Fruit fly (Drosophila melanogaster) whole organism: Measurements from ENCODE around the gene PGRP-LD.

Experiments
- CG8478 ChIP-seq: fragments of >200 bp; optimal IDR thresholded peaks from 2 replicates; lab custom pipeline; 2018; ENCODE audit warnings: inconsistent platforms
- Dll ChIP-seq: fragments of >200 bp; optimal IDR thresholded peaks from 2 replicates; lab custom pipeline; 2017
- EcR ChIP-seq, 2 experiments: fragments of >200 bp; optimal IDR thresholded peaks; 2 replicates each; lab custom pipeline; 2017; ENCODE audit warnings: missing biosample characterization in 2 of 2, missing genetic modification characterization in 2 of 2, missing genetic modification reagents in 2 of 2
- pan ChIP-seq: fragments of >200 bp; optimal IDR thresholded peaks from 2 replicates; lab custom pipeline; 2017
- psq ChIP-seq: fragments of >200 bp; optimal IDR thresholded peaks from 2 replicates; lab custom pipeline; 2017
- usp ChIP-seq: fragments of >200 bp; optimal IDR thresholded peaks from 2 replicates; lab custom pipeline; 2017; ENCODE audit warnings: missing biosample characterization, missing genetic modification characterization, mixed read lengths

DNA sequence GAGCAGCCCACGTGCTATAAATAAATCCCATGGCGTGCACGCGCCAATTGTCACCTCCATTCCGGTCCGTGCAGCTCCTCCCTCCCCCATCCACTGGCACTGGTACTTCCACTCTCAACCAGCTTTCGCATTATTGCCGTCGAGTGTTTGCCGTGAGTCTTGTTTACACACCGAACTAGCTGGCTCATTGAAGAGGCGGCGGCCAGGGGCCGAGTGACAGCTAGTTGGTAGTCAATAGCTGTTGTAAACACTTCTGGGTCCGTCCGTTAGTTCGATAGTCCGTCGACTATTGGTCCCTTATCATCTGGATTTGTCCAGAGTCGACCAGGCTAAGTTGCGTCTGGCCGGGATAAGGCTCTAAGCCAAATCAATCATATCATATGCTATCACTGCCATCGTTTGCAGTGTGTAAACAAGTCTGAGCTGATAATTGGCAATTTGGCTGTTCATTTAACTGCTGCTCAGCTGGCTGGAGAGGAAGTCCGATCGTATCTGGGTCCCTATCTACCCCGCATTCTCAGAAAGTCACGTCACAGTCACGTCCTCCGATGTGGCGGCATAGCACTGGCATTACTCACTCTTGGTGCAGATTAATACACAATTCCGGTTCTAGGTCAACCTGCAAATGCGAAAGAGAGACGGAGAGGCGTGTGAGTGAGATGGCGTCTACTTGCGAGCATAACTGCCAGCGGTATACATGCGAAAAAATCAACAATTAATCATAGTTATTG, 27.7 kb downstream of the PGRP-LD start:
- TF ChIP-seq pan: no peak
- TF ChIP-seq usp (GFP tag; lab: Kevin White, UChicago): no peak
- TF ChIP-seq psq (lab: Kevin White, UChicago): no peak
- TF ChIP-seq CG8478 (lab: Kevin White, UChicago): no peak
- no peak for TF ChIP-seq EcR (GFP tag; optimal IDR thresholded peaks at IDR 0.05; lab: Kevin White, UChicago)
- TF ChIP-seq Dll (lab: Kevin White, UChicago): no peak
